Worm (Caenorhabditis elegans) whole organism, midembryonic: ENCODE data around the gene C46G7.1.

ENCODE experiments used
- T22C8.4 ChIP-seq: fragments of 200-800 bp; sonication (Bioruptor generic); IDR thresholded peaks from 2 replicates; pipeline ENCODE4 v1.3.6; 2022; ENCODE audit warnings: missing genetic modification characterization, missing compliant biosample characterization
- flt-1 ChIP-seq: fragments of 200-800 bp; sonication (Bioruptor generic); IDR thresholded peaks from 2 replicates; pipeline ENCODE4 v1.3.6; 2022; ENCODE audit warnings: missing genetic modification characterization, missing compliant biosample characterization
- ztf-29 ChIP-seq: fragments of 200-800 bp; sonication (Bioruptor generic); IDR thresholded peaks from 2 replicates; pipeline ENCODE4 v1.3.6; 2022; ENCODE audit warnings: missing genetic modification reagents, missing genetic modification characterization, missing compliant biosample characterization

DNA sequence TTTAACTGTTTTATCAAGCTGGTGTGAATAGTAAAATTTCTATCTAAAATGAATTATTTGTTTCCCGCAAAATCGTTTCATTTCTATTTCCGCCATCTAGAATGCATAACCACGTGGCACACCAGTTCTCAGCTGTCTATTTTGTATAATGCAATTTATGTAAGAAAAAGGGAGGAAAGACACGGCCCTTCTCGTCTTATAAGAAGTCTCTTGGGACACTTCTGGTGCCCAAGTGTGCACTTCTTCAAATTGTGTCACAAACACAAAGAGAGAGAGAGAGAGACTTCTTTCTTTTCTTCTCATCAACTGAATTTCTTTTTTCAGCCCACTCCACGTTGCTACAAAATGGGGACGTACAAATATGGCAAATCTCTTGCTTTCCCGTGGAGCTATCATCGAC lies 40.5 kb upstream of the C46G7.1 start:
- TF ChIP-seq T22C8.4 (no peak), flt-1 (GFP tag; lab: Robert Waterston, UW) (no peak), ztf-29 (GFP tag; lab: Robert Waterston, UW) (no peak)
